Worm (Caenorhabditis elegans) whole organism, early embryonic: ENCODE measurements around the gene Y11D7A.5.

Source experiments
- B0310.2 ChIP-seq: sonication (generic microtip); optimal IDR thresholded peaks from 2 replicates; lab custom pipeline; 2016; ENCODE audit warnings: mild to moderate bottlenecking, missing genetic modification characterization, missing compliant biosample characterization
- F13C5.2 ChIP-seq: sonication (generic microtip); optimal IDR thresholded peaks from 2 replicates; lab custom pipeline; 2017; ENCODE audit warnings: mild to moderate bottlenecking, missing genetic modification characterization, inconsistent platforms, missing compliant biosample characterization
- aly-1 ChIP-seq: sonication (generic microtip); optimal IDR thresholded peaks from 2 replicates; lab custom pipeline; 2016; ENCODE audit warnings: missing genetic modification characterization, missing compliant biosample characterization
- ama-1 ChIP-seq: fragments of 150-350 bp; optimal IDR thresholded peaks from 2 replicates; lab custom pipeline; 2014
- ceh-13 ChIP-seq: fragments of 200-800 bp; sonication (Bioruptor generic); optimal IDR thresholded peaks from 2 replicates; lab custom pipeline; 2018; ENCODE audit warnings: mild to moderate bottlenecking, missing genetic modification characterization, missing compliant biosample characterization
- ceh-36 ChIP-seq: sonication (generic microtip); optimal IDR thresholded peaks from 2 replicates; lab custom pipeline; 2016; ENCODE audit warnings: missing genetic modification characterization, inconsistent platforms, missing compliant biosample characterization
- ets-7 ChIP-seq: sonication (generic microtip); optimal IDR thresholded peaks from 2 replicates; lab custom pipeline; 2016; ENCODE audit warnings: missing genotype, missing genetic modification characterization, missing compliant biosample characterization
- flt-1 ChIP-seq: fragments of 200-800 bp; sonication (Bioruptor generic); IDR thresholded peaks from 2 replicates; pipeline ENCODE4 v1.3.6; 2022; ENCODE audit warnings: missing genetic modification characterization, missing compliant biosample characterization
- hmbx-1 ChIP-seq: sonication (generic microtip); optimal IDR thresholded peaks from 2 replicates; lab custom pipeline; 2016; ENCODE audit warnings: mild to moderate bottlenecking, missing genetic modification characterization, missing compliant biosample characterization
- hmg-4 ChIP-seq: fragments of 200-800 bp; sonication (Bioruptor generic); optimal IDR thresholded peaks from 2 replicates; lab custom pipeline; 2018; ENCODE audit warnings: mild to moderate bottlenecking, missing genetic modification characterization, missing compliant biosample characterization
- hnd-1 ChIP-seq: sonication (generic microtip); optimal IDR thresholded peaks from 2 replicates; lab custom pipeline; 2016; ENCODE audit warnings: missing genetic modification characterization, missing compliant biosample characterization
- pes-1 ChIP-seq: fragments of 200-800 bp; sonication (Bioruptor generic); IDR thresholded peaks from 2 replicates; pipeline ENCODE4 v1.3.6; 2022; ENCODE audit warnings: missing genetic modification reagents, missing genetic modification characterization, missing compliant biosample characterization
- scrt-1 ChIP-seq: fragments of 200-800 bp; sonication (Bioruptor generic); IDR thresholded peaks from 2 replicates; pipeline ENCODE4 v1.3.6; 2022; ENCODE audit warnings: missing genetic modification characterization, missing compliant biosample characterization
- sea-1 ChIP-seq: fragments of 200-800 bp; sonication (Bioruptor generic); conservative IDR thresholded peaks from 2 replicates; pipeline ENCODE4 v1.3.6; 2022; ENCODE audit warnings: missing genetic modification characterization, missing compliant biosample characterization
- tbx-11 ChIP-seq: fragments of 200-800 bp; sonication (Bioruptor generic); IDR thresholded peaks from 2 replicates; pipeline ENCODE4 v1.3.6; 2022; ENCODE audit warnings: missing genetic modification characterization, missing compliant biosample characterization
- tbx-37 ChIP-seq: fragments of 200-800 bp; sonication (Bioruptor generic); conservative IDR thresholded peaks from 2 replicates; pipeline ENCODE4 v1.3.6; 2022; ENCODE audit warnings: missing genetic modification reagents, missing genetic modification characterization, missing compliant biosample characterization
- tra-4 ChIP-seq: sonication (generic microtip); optimal IDR thresholded peaks from 2 replicates; lab custom pipeline; 2017; ENCODE audit warnings: missing genetic modification characterization, missing compliant biosample characterization

Gene Y11D7A.5

ce11 chrIV:9214823-9215222, 30.5 kb downstream of the Y11D7A.5 start:
- TF ChIP-seq tbx-11 (GFP tag; lab: Robert Waterston, UW), result no peak
- TF ChIP-seq tbx-37 (GFP tag; lab: Robert Waterston, UW), result no peak
- no peak for TF ChIP-seq ceh-13 (GFP tag; lab: Kevin White, UChicago)
- no peak for TF ChIP-seq ama-1 (lab: Kevin White, UChicago)
- TF ChIP-seq hmbx-1 (tag; lab: Kevin White, UChicago), result no peak
- TF ChIP-seq ets-7, result no peak
- no peak for TF ChIP-seq hmg-4 (GFP tag; lab: Kevin White, UChicago)
- TF ChIP-seq hnd-1, result no peak
- TF ChIP-seq B0310.2 (tag; lab: Kevin White, UChicago), result no peak
- no peak for TF ChIP-seq tra-4 (tag; lab: Kevin White, UChicago)
- no peak for TF ChIP-seq sea-1 (GFP tag; lab: Robert Waterston, UW)

- TF ChIP-seq ceh-36 (no peak), F13C5.2 (no peak), tbx-11 (GFP tag; lab: Robert Waterston, UW) (no peak), ceh-13 (GFP tag; lab: Kevin White, UChicago) (no peak), ets-7 (no peak), tra-4 (tag; lab: Kevin White, UChicago) (no peak), hmbx-1 (tag; lab: Kevin White, UChicago) (no peak), aly-1 (no peak), B0310.2 (tag; lab: Kevin White, UChicago) (no peak), tbx-37 (GFP tag; lab: Robert Waterston, UW) (no peak), flt-1 (GFP tag; lab: Robert Waterston, UW) (no peak), pes-1 (GFP tag; lab: Robert Waterston, UW) (no peak), scrt-1 (GFP tag; lab: Robert Waterston, UW) (no peak), ama-1 (lab: Kevin White, UChicago) (no peak), sea-1 (GFP tag; lab: Robert Waterston, UW) (no peak), hnd-1 (no peak), hmg-4 (GFP tag; lab: Kevin White, UChicago) (no peak)
These were observed 33.2 kb downstream of the Y11D7A.5 start, which contains the start of gene C46C2.6 for ce11 chrIV:9212121-9212520. Gene C46C2.6, plus strand, starts transcription at chrIV:9212421.

- TF ChIP-seq ama-1 (lab: Kevin White, UChicago) (no peak), ceh-13 (GFP tag; lab: Kevin White, UChicago) (no peak), pes-1 (GFP tag; lab: Robert Waterston, UW) (no peak), F13C5.2 (no peak), hmbx-1 (tag; lab: Kevin White, UChicago) (no peak)
These were observed 34.5 kb downstream of the Y11D7A.5 start for ce11 chrIV:9210841-9211240.

ce11 chrIV:9199939-9200202, 45.5 kb downstream of the Y11D7A.5 start, which contains the start of gene wnk-1:
Gene wnk-1, plus strand, starts transcription at chrIV:9200103.
- TF ChIP-seq tbx-11 (GFP tag; lab: Robert Waterston, UW) (no peak), F13C5.2 (no peak), aly-1 (no peak), tbx-37 (GFP tag; lab: Robert Waterston, UW) (no peak), hmg-4 (GFP tag; lab: Kevin White, UChicago) (no peak), ceh-13 (GFP tag; lab: Kevin White, UChicago) (no peak), ama-1 (lab: Kevin White, UChicago) (no peak), hnd-1 (no peak), hmbx-1 (tag; lab: Kevin White, UChicago) (no peak), tra-4 (tag; lab: Kevin White, UChicago) (no peak), flt-1 (GFP tag; lab: Robert Waterston, UW) (no peak)

- TF ChIP-seq F13C5.2 (no peak), hmbx-1 (tag; lab: Kevin White, UChicago) (no peak), ceh-13 (GFP tag; lab: Kevin White, UChicago) (no peak), pes-1 (GFP tag; lab: Robert Waterston, UW) (no peak), ceh-36 (no peak)
These were observed 46.0 kb downstream of the Y11D7A.5 start for ce11 chrIV:9199148-9199938.

ce11 chrIV:9198136-9198535, 47.2 kb downstream of the Y11D7A.5 start:
- no peak for TF ChIP-seq B0310.2 (tag; lab: Kevin White, UChicago)
- no peak for TF ChIP-seq ceh-36
- no peak for TF ChIP-seq hmbx-1 (tag; lab: Kevin White, UChicago)
- TF ChIP-seq hmg-4 (GFP tag; lab: Kevin White, UChicago), result no peak
- no peak for TF ChIP-seq flt-1 (GFP tag; lab: Robert Waterston, UW)
- TF ChIP-seq tbx-37 (GFP tag; lab: Robert Waterston, UW), result no peak
- TF ChIP-seq ets-7, result no peak
- TF ChIP-seq ama-1 (lab: Kevin White, UChicago), result no peak
- no peak for TF ChIP-seq hnd-1
- TF ChIP-seq scrt-1 (GFP tag; lab: Robert Waterston, UW), result no peak
- TF ChIP-seq sea-1 (GFP tag; lab: Robert Waterston, UW), result no peak
- TF ChIP-seq tbx-11 (GFP tag; lab: Robert Waterston, UW), result no peak
- TF ChIP-seq F13C5.2, result no peak
- TF ChIP-seq tra-4 (tag; lab: Kevin White, UChicago), result no peak
- no peak for TF ChIP-seq ceh-13 (GFP tag; lab: Kevin White, UChicago)
- no peak for TF ChIP-seq aly-1
- no peak for TF ChIP-seq pes-1 (GFP tag; lab: Robert Waterston, UW)

ce11 chrIV:9196755-9197154, 48.6 kb downstream of the Y11D7A.5 start:
- no peak for TF ChIP-seq tra-4 (tag; lab: Kevin White, UChicago)
- TF ChIP-seq ceh-13 (GFP tag; lab: Kevin White, UChicago), result no peak
- no peak for TF ChIP-seq B0310.2 (tag; lab: Kevin White, UChicago)
- no peak for TF ChIP-seq hnd-1
- TF ChIP-seq hmg-4 (GFP tag; lab: Kevin White, UChicago), result no peak
- no peak for TF ChIP-seq sea-1 (GFP tag; lab: Robert Waterston, UW)
- TF ChIP-seq tbx-11 (GFP tag; lab: Robert Waterston, UW), result no peak
